Fruit fly (Drosophila melanogaster): ENCODE data around the gene CG3386.

dm6 chr3L:701798-702635 lies 19.7 kb upstream of the CG3386 start:
- TF ChIP-seq Pdp1 (GFP tag; optimal IDR thresholded peaks at IDR 0.05) (no peak), cwo (GFP tag; optimal IDR thresholded peaks at IDR 0.05) (no peak), CG32532 (GFP tag; IDR thresholded peaks at IDR 0.05) (no peak), Dip2 (GFP tag; IDR thresholded peaks at IDR 0.05) (no peak), MBD-R2 (GFP tag; IDR thresholded peaks at IDR 0.05) (no peak), usp (GFP tag; optimal IDR thresholded peaks at IDR 0.05) (no peak), CG4282 (GFP tag; optimal IDR thresholded peaks at IDR 0.05) (no peak)
